Fruit fly (Drosophila melanogaster): ENCODE measurements around the gene Tg.

dm6 chr2L:7998655-7999054, 12.6 kb upstream of the Tg start, which contains the start of gene Sirup:
- no peak for TF ChIP-seq Myc (optimal IDR thresholded peaks at IDR 0.05)
- no peak for TF ChIP-seq psq (optimal IDR thresholded peaks at IDR 0.05)
- no peak for TF ChIP-seq insv (optimal IDR thresholded peaks at IDR 0.05)

Measured in Kc167 (cell line).